Fruit fly (Drosophila melanogaster): ENCODE measurements around the gene loco.
A peak's percentile ranks its signal among the peaks of the same experiment; 100 is the strongest.

The loco gene

DNA sequence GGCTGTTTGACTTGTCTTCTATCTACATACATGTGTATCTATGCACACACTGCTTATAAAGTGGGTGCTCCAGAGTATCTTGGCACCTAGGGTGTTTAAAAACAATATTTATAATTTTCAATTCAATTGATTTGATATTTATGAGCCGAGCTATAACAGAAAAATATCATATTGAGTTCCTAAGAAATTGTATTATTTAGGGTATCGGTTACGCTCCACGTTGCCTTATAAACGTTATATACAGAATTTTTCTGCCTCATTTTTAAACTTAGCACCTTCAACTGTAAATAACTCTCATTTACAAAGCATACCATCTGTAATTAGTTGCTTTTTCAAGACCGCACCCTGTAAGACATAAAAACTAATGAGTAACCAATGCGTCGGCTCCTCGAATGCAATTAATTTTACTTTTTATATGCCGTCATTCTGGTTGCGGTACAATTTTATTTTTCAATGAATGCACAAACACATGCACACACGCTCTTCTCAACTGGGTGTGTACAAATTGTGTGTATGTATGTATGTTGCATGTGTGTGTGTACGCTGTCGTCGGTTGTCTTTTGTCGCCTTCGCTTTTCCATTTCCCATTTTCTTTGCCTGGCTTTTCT is 48.4 kb downstream of the loco start (continued):
- TF ChIP-seq bowl (GFP tag; IDR thresholded peaks at IDR 0.05) (no peak), CG17612 (GFP tag; IDR thresholded peaks at IDR 0.05) (no peak), seq (GFP tag; IDR thresholded peaks at IDR 0.05) (no peak), CG9609 (GFP tag; optimal IDR thresholded peaks at IDR 0.05) (peak; percentile 1), CG4730 (GFP tag; IDR thresholded peaks at IDR 0.05) (no peak; the same call in 1 of the 2 replicates), row (GFP tag; IDR thresholded peaks at IDR 0.05) (peak; percentile 81), CG1832 (GFP tag; optimal IDR thresholded peaks at IDR 0.05) (no peak), CG16815 (GFP tag; optimal IDR thresholded peaks at IDR 0.05) (peak; percentile 62), CG1792 (GFP tag; optimal IDR thresholded peaks at IDR 0.05) (no peak), kni (GFP tag; optimal IDR thresholded peaks at IDR 0.05) (peak; percentile 68), Stat92E (GFP tag; optimal IDR thresholded peaks at IDR 0.05) (peak in 1 of 3 experiments; percentile 80), ERR (GFP tag; optimal IDR thresholded peaks at IDR 0.05) (no peak), B-H1 (GFP tag; IDR thresholded peaks at IDR 0.05) (no peak; the same call in 2 of the 3 replicates), CG30431 (GFP tag; optimal IDR thresholded peaks at IDR 0.05) (peak; percentile 57), hbn (GFP tag; IDR thresholded peaks at IDR 0.05; ENCODE audit: partially characterized antibody) (no peak), maf-S (GFP tag; optimal IDR thresholded peaks at IDR 0.05) (peak; percentile 1), D (optimal IDR thresholded peaks at IDR 0.05) (no peak), D (GFP tag; optimal IDR thresholded peaks at IDR 0.05) (peak; percentile 81), CG33557 (GFP tag; optimal IDR thresholded peaks at IDR 0.05) (peak; percentile 74), CG8944 (GFP tag; optimal IDR thresholded peaks at IDR 0.05) (no peak), lola (GFP tag; optimal IDR thresholded peaks at IDR 0.05) (peak in 1 of 3 experiments; percentile 90), sug (tag; optimal IDR thresholded peaks at IDR 0.05) (no peak), tap (tag; optimal IDR thresholded peaks at IDR 0.05) (peak; percentile 46), ci (GFP tag; IDR thresholded peaks at IDR 0.05) (0 out of 3 replicates have a peak, but pooled peaks have one; percentile 39), CG8089 (GFP tag; optimal IDR thresholded peaks at IDR 0.05) (peak; percentile 25), Antp (GFP tag; optimal IDR thresholded peaks at IDR 0.05) (peak; percentile 41), Hr3 (GFP tag; optimal IDR thresholded peaks at IDR 0.05) (peak; percentile 72), sisA (GFP tag; IDR thresholded peaks at IDR 0.05) (peak; percentile 47; the same call in 1 of the 2 replicates), her (GFP tag; optimal IDR thresholded peaks at IDR 0.05) (no peak), ara (GFP tag; IDR thresholded peaks at IDR 0.05) (no peak; the same call in 1 of the 2 replicates), CG2116 (GFP tag; optimal IDR thresholded peaks at IDR 0.05) (peak; percentile 39), CG7786 (GFP tag; optimal IDR thresholded peaks at IDR 0.05) (peak; percentile 19), nom (GFP tag; optimal IDR thresholded peaks at IDR 0.05) (no peak), Ravus (GFP tag; IDR thresholded peaks at IDR 0.05) (no peak), CG10979 (tag; optimal IDR thresholded peaks at IDR 0.05) (peak; percentile 86), Dref (GFP tag; IDR thresholded peaks at IDR 0.05) (no peak), Rx (GFP tag; IDR thresholded peaks at IDR 0.05) (no peak), eyg (GFP tag; optimal IDR thresholded peaks at IDR 0.05) (no peak), schlank (tag; optimal IDR thresholded peaks at IDR 0.05) (no peak), zen2 (GFP tag; IDR thresholded peaks at IDR 0.05; ENCODE audit: partially characterized antibody) (no peak), tll (GFP tag; optimal IDR thresholded peaks at IDR 0.05) (no peak), grau (tag; optimal IDR thresholded peaks at IDR 0.05) (peak; percentile 69), Sry-δ (GFP tag; optimal IDR thresholded peaks at IDR 0.05) (no peak), CG4617 (GFP tag; optimal IDR thresholded peaks at IDR 0.05; ENCODE audit: borderline replicate concordance) (peak; percentile 8), HmgZ (tag; optimal IDR thresholded peaks at IDR 0.05) (no peak), CG5953 (GFP tag; IDR thresholded peaks at IDR 0.05) (peak; percentile 22; the same call in 1 of the 2 replicates), CG16813 (GFP tag; IDR thresholded peaks at IDR 0.05; ENCODE audit: partially characterized antibody) (no peak), CG10654 (GFP tag; optimal IDR thresholded peaks at IDR 0.05) (peak; percentile 42), CG2712 (tag; optimal IDR thresholded peaks at IDR 0.05) (peak; percentile 83)
